Fruit fly (Drosophila melanogaster) whole organism, embryonic: ENCODE data around the gene CG2652.
A peak's percentile ranks its signal among the peaks of the same experiment; 100 is the strongest.

Experiments
- B-H1 ChIP-seq: fragments of 200-800 bp; sonication (Bioruptor generic); IDR thresholded peaks from 3 replicates; pipeline ENCODE4 v1.3.6; 2022; ENCODE audit warnings: missing biosample characterization, missing genetic modification characterization
- BEAF-32 ChIP-seq: fragments of 200-800 bp; sonication (Bioruptor generic); optimal IDR thresholded peaks from 3 replicates; lab custom pipeline; 2017; ENCODE audit warnings: missing biosample characterization, missing genetic modification characterization, mild to moderate bottlenecking, moderate library complexity, missing genetic modification reagents
- Bgb ChIP-seq: fragments of 200-800 bp; sonication (Bioruptor generic); IDR thresholded peaks from 2 replicates; pipeline ENCODE4 v1.3.6; 2022; ENCODE audit warnings: missing biosample characterization, missing genetic modification characterization; ENCODE audit not compliant: partially characterized antibody
- CG13287 ChIP-seq: fragments of 200-800 bp; sonication (Bioruptor generic); IDR thresholded peaks from 2 replicates; pipeline ENCODE4 v1.3.6; 2022; ENCODE audit warnings: missing biosample characterization, missing genetic modification characterization; ENCODE audit not compliant: partially characterized antibody
- CG17186 ChIP-seq: fragments of 200-800 bp; sonication (Bioruptor generic); optimal IDR thresholded peaks from 3 replicates; lab custom pipeline; 2017; ENCODE audit warnings: missing biosample characterization, missing genetic modification reagents, missing genetic modification characterization
- CG17361 ChIP-seq: fragments of 200-800 bp; sonication (Bioruptor generic); IDR thresholded peaks from 3 replicates; pipeline ENCODE4 v1.3.6; 2022; ENCODE audit warnings: missing biosample characterization, missing genetic modification characterization
- CG2116 ChIP-seq: fragments of 200-800 bp; sonication (Bioruptor generic); optimal IDR thresholded peaks from 3 replicates; lab custom pipeline; 2018; ENCODE audit warnings: missing biosample characterization, mild to moderate bottlenecking, missing genetic modification characterization
- CG3847 ChIP-seq: fragments of 200-800 bp; sonication (Bioruptor generic); IDR thresholded peaks from 2 replicates; pipeline ENCODE4 v1.3.6; 2022; ENCODE audit warnings: missing biosample characterization, missing genetic modification characterization
- CG3995 ChIP-seq: fragments of 200-800 bp; sonication (Bioruptor generic); optimal IDR thresholded peaks from 3 replicates; lab custom pipeline; 2016; ENCODE audit warnings: missing biosample characterization, missing genetic modification characterization
- CG42726 ChIP-seq: fragments of 200-800 bp; sonication (Bioruptor generic); IDR thresholded peaks from 2 replicates; pipeline ENCODE4 v1.3.6; 2022; ENCODE audit warnings: missing biosample characterization, missing genetic modification characterization; ENCODE audit not compliant: partially characterized antibody
- CG6854 ChIP-seq: fragments of 200-800 bp; sonication (Bioruptor generic); optimal IDR thresholded peaks from 3 replicates; lab custom pipeline; 2017; ENCODE audit warnings: missing biosample characterization, mild to moderate bottlenecking, missing genetic modification characterization
- CG8924 ChIP-seq: fragments of 200-800 bp; optimal IDR thresholded peaks from 3 replicates; lab custom pipeline; 2019; ENCODE audit warnings: missing biosample characterization, mild to moderate bottlenecking, missing genetic modification characterization, moderate library complexity
- CHES-1-like ChIP-seq: fragments of 200-800 bp; sonication (Bioruptor generic); optimal IDR thresholded peaks from 2 replicates; lab custom pipeline; 2016; ENCODE audit warnings: missing biosample characterization, missing genetic modification characterization
- Dbx ChIP-seq: fragments of 200-800 bp; sonication (Bioruptor generic); IDR thresholded peaks from 3 replicates; pipeline ENCODE4 v1.3.6; 2022; ENCODE audit warnings: missing biosample characterization, missing genetic modification characterization
- Dip3 ChIP-seq: fragments of 200-800 bp; sonication (Bioruptor generic); optimal IDR thresholded peaks from 3 replicates; lab custom pipeline; 2016; ENCODE audit warnings: missing biosample characterization, missing genetic modification characterization
- E2f1 ChIP-seq: fragments of 200-800 bp; sonication (Bioruptor generic); IDR thresholded peaks from 2 replicates; pipeline ENCODE4 v1.3.6; 2022; ENCODE audit warnings: missing biosample characterization, missing genetic modification characterization
- E2f2 ChIP-seq: fragments of 200-800 bp; sonication (Bioruptor generic); IDR thresholded peaks from 2 replicates; pipeline ENCODE4 v1.3.6; 2022; ENCODE audit warnings: missing biosample characterization, missing genetic modification characterization
- Fer1 ChIP-seq: fragments of 200-800 bp; sonication (Bioruptor generic); optimal IDR thresholded peaks from 2 replicates; lab custom pipeline; 2017; ENCODE audit warnings: missing biosample characterization, mild to moderate bottlenecking, missing genetic modification characterization
- HLH4C ChIP-seq: fragments of 200-800 bp; sonication (Bioruptor generic); IDR thresholded peaks from 3 replicates; pipeline ENCODE4 v1.3.6; 2022; ENCODE audit warnings: missing biosample characterization, missing genetic modification characterization; ENCODE audit not compliant: partially characterized antibody
- HmgD ChIP-seq: fragments of 200-800 bp; sonication (Bioruptor generic); optimal IDR thresholded peaks from 3 replicates; lab custom pipeline; 2016; ENCODE audit warnings: missing biosample characterization, missing genetic modification characterization
- HmgZ ChIP-seq: fragments of 200-800 bp; sonication (Bioruptor generic); optimal IDR thresholded peaks from 2 replicates; lab custom pipeline; 2018; ENCODE audit warnings: missing biosample characterization, mild to moderate bottlenecking, missing genetic modification characterization
- MESR4 ChIP-seq: fragments of 200-800 bp; sonication (Bioruptor generic); optimal IDR thresholded peaks from 2 replicates; lab custom pipeline; 2018; ENCODE audit warnings: missing biosample characterization, mild to moderate bottlenecking, missing genetic modification characterization, moderate library complexity
- Myb ChIP-seq: fragments of 200-800 bp; sonication (Bioruptor generic); optimal IDR thresholded peaks from 2 replicates; lab custom pipeline; 2016; ENCODE audit warnings: missing biosample characterization, missing genetic modification characterization
- Scr ChIP-seq: fragments of 200-800 bp; sonication (Bioruptor generic); IDR thresholded peaks from 2 replicates; pipeline ENCODE4 v1.3.6; 2022; ENCODE audit warnings: missing biosample characterization, missing genetic modification characterization; ENCODE audit not compliant: partially characterized antibody
- ap ChIP-seq: fragments of 200-800 bp; sonication (Bioruptor generic); IDR thresholded peaks from 2 replicates; pipeline ENCODE4 v1.3.6; 2022; ENCODE audit warnings: missing biosample characterization, missing genetic modification characterization
- ato ChIP-seq: fragments of 200-800 bp; sonication (Bioruptor generic); IDR thresholded peaks from 2 replicates; pipeline ENCODE4 v1.3.6; 2022; ENCODE audit warnings: missing biosample characterization, missing genetic modification characterization; ENCODE audit not compliant: partially characterized antibody
- bcd ChIP-seq: fragments of 200-800 bp; sonication (Bioruptor generic); optimal IDR thresholded peaks from 2 replicates; lab custom pipeline; 2017; ENCODE audit warnings: missing biosample characterization, mild to moderate bottlenecking, missing genetic modification characterization
- danr ChIP-seq: fragments of 200-800 bp; sonication (Bioruptor generic); IDR thresholded peaks from 2 replicates; pipeline ENCODE4 v1.3.6; 2022; ENCODE audit warnings: missing biosample characterization, missing genetic modification characterization
- eve ChIP-seq, 2 experiments: fragments of >200 bp; optimal IDR thresholded peaks; 2 replicates each; lab custom pipeline; 2017; ENCODE audit warnings: missing biosample characterization in 2 of 2, missing genetic modification characterization in 2 of 2
- ewg ChIP-seq: fragments of 200-800 bp; sonication (Bioruptor generic); optimal IDR thresholded peaks from 3 replicates; lab custom pipeline; 2017; ENCODE audit warnings: mild to moderate bottlenecking, missing biosample characterization, missing genetic modification reagents, missing genetic modification characterization
- fu2 ChIP-seq: fragments of 200-800 bp; sonication (Bioruptor generic); optimal IDR thresholded peaks from 2 replicates; lab custom pipeline; 2016; ENCODE audit warnings: missing biosample characterization, missing genetic modification characterization
- her ChIP-seq: fragments of 200-800 bp; sonication (Bioruptor generic); optimal IDR thresholded peaks from 2 replicates; lab custom pipeline; 2016; ENCODE audit warnings: missing biosample characterization, missing genetic modification characterization
- ind ChIP-seq: fragments of 200-800 bp; sonication (Bioruptor generic); optimal IDR thresholded peaks from 3 replicates; lab custom pipeline; 2016; ENCODE audit warnings: missing biosample characterization, missing genetic modification characterization
- ken ChIP-seq: fragments of 200-800 bp; sonication (Bioruptor generic); IDR thresholded peaks from 3 replicates; pipeline ENCODE4 v1.3.6; 2022; ENCODE audit warnings: missing biosample characterization, missing genetic modification characterization
- knrl ChIP-seq: fragments of 200-800 bp; sonication (Bioruptor generic); IDR thresholded peaks from 3 replicates; pipeline ENCODE4 v1.3.6; 2022; ENCODE audit warnings: missing biosample characterization, missing genetic modification characterization; ENCODE audit not compliant: partially characterized antibody
- lilli ChIP-seq: fragments of 200-800 bp; sonication (Bioruptor generic); optimal IDR thresholded peaks from 3 replicates; lab custom pipeline; 2016; ENCODE audit warnings: missing biosample characterization, missing genetic modification characterization
- maf-S ChIP-seq: fragments of 200-800 bp; sonication (Bioruptor generic); optimal IDR thresholded peaks from 2 replicates; lab custom pipeline; 2016; ENCODE audit warnings: missing biosample characterization, missing genetic modification characterization
- mam ChIP-seq: fragments of 200-800 bp; sonication (Bioruptor generic); optimal IDR thresholded peaks from 3 replicates; lab custom pipeline; 2016; ENCODE audit warnings: missing biosample characterization, missing genetic modification characterization
- pho ChIP-seq: fragments of 200-800 bp; sonication (Bioruptor generic); optimal IDR thresholded peaks from 2 replicates; lab custom pipeline; 2016; ENCODE audit warnings: missing biosample characterization, missing genetic modification characterization
- phol ChIP-seq: fragments of 200-800 bp; sonication (Bioruptor generic); optimal IDR thresholded peaks from 3 replicates; lab custom pipeline; 2018; ENCODE audit warnings: missing biosample characterization, mild to moderate bottlenecking, missing genetic modification characterization, moderate library complexity
- slbo ChIP-seq: fragments of 200-800 bp; sonication (Bioruptor generic); IDR thresholded peaks from 2 replicates; pipeline ENCODE4 v1.3.6; 2022; ENCODE audit warnings: missing biosample characterization, missing genetic modification characterization
- ssp ChIP-seq: fragments of 200-800 bp; sonication (Bioruptor generic); IDR thresholded peaks from 2 replicates; pipeline ENCODE4 v1.3.6; 2022; ENCODE audit warnings: missing biosample characterization, missing genetic modification characterization
- tna ChIP-seq: fragments of 200-800 bp; sonication (Bioruptor generic); IDR thresholded peaks from 2 replicates; pipeline ENCODE4 v1.3.6; 2022; ENCODE audit warnings: missing biosample characterization, missing genetic modification characterization; ENCODE audit not compliant: partially characterized antibody
- trem ChIP-seq: fragments of 200-800 bp; optimal IDR thresholded peaks from 3 replicates; lab custom pipeline; 2019; ENCODE audit warnings: missing biosample characterization, mild to moderate bottlenecking, missing genetic modification characterization, moderate library complexity
- unc-4 ChIP-seq: fragments of 200-800 bp; sonication (Bioruptor generic); IDR thresholded peaks from 2 replicates; pipeline ENCODE4 v1.3.6; 2022; ENCODE audit warnings: missing biosample characterization, missing genetic modification characterization; ENCODE audit not compliant: partially characterized antibody
- zen2 ChIP-seq: fragments of 200-800 bp; sonication (Bioruptor generic); IDR thresholded peaks from 3 replicates; pipeline ENCODE4 v1.3.6; 2022; ENCODE audit warnings: missing biosample characterization, missing genetic modification characterization; ENCODE audit not compliant: partially characterized antibody

CG2652 gene

dm6 chrX:2727506-2727905, 44.8 kb upstream of the CG2652 start, which contains the start of gene dwg (continued):
- peak; percentile 88 for TF ChIP-seq CG13287 (GFP tag; lab: Robert Waterston, UW)
- peak; percentile 75; the same call in 2 of the 3 replicates for TF ChIP-seq knrl (GFP tag; lab: Robert Waterston, UW)
- TF ChIP-seq MESR4 (GFP tag; lab: Kevin White, UChicago), result peak; percentile 66
- peak; percentile 67 for TF ChIP-seq CG3995 (GFP tag; lab: Kevin White, UChicago)
- TF ChIP-seq HLH4C (GFP tag; lab: Robert Waterston, UW), result peak; percentile 82
- no peak for TF ChIP-seq Fer1
- TF ChIP-seq ato (GFP tag; lab: Robert Waterston, UW), result peak; percentile 68
- TF ChIP-seq Bgb (GFP tag; lab: Robert Waterston, UW), result peak; percentile 88
- no peak for TF ChIP-seq E2f1
- peak; percentile 77 for TF ChIP-seq Myb (GFP tag; lab: Kevin White, UChicago)
- no peak for TF ChIP-seq CG8924 (tag; lab: Kevin White, UChicago)
- TF ChIP-seq CG42726 (GFP tag; lab: Robert Waterston, UW), result peak; percentile 66; the same call in 1 of the 2 replicates

- TF ChIP-seq ken (GFP tag; lab: Robert Waterston, UW) (no peak), trem (tag; lab: Kevin White, UChicago) (peak; percentile 92)
Observed at dm6 chrX:2726420-2726819, 43.7 kb upstream of the CG2652 start, which contains the start of gene vilya. TSS of gene vilya (plus strand) at chrX:2726678.

dm6 chrX:2720122-2720521, 37.4 kb upstream of the CG2652 start, which contains the start of gene CG2701:
TSS of gene CG2701 (minus strand) at chrX:2720327.
- TF ChIP-seq BEAF-32 (GFP tag; lab: Kevin White, UChicago), result peak; percentile 74
- TF ChIP-seq pho, result peak; percentile 4
- TF ChIP-seq HmgZ (tag; lab: Kevin White, UChicago), result peak; percentile 70
- TF ChIP-seq lilli (GFP tag; lab: Kevin White, UChicago), result peak; percentile 30
- TF ChIP-seq fu2 (GFP tag; lab: Kevin White, UChicago), result peak; percentile 26
- TF ChIP-seq unc-4, result peak; percentile 66
- TF ChIP-seq ato (GFP tag; lab: Robert Waterston, UW), result peak; percentile 61; the same call in 1 of the 2 replicates
- TF ChIP-seq CG3847, result peak; percentile 41; the same call in 1 of the 2 replicates
- peak; percentile 35 for TF ChIP-seq mam (GFP tag; lab: Kevin White, UChicago)
- TF ChIP-seq CHES-1-like (GFP tag; lab: Kevin White, UChicago), result peak; percentile 33
- TF ChIP-seq E2f2 (GFP tag; lab: Robert Waterston, UW), result peak; percentile 77
- peak; percentile 68 for TF ChIP-seq HmgD (GFP tag; lab: Kevin White, UChicago)
- peak; percentile 53; the same call in 1 of the 2 replicates for TF ChIP-seq slbo (GFP tag; lab: Robert Waterston, UW)
- peak; percentile 57 for TF ChIP-seq CG2116
- TF ChIP-seq eve (GFP tag; optimal IDR thresholded peaks at IDR 0.05; lab: Kevin White, UChicago), result no peak
- no peak for TF ChIP-seq bcd (GFP tag; lab: Kevin White, UChicago)
- TF ChIP-seq Dbx, result 0 out of 3 replicates have a peak, but pooled peaks have one; percentile 36
- peak; percentile 81 for TF ChIP-seq CG17186 (GFP tag; lab: Kevin White, UChicago)
- TF ChIP-seq Scr (GFP tag; lab: Robert Waterston, UW), result peak; percentile 63
- peak; percentile 21 for TF ChIP-seq ind (GFP tag; lab: Kevin White, UChicago)
- no peak for TF ChIP-seq ssp (GFP tag; lab: Robert Waterston, UW)
- TF ChIP-seq ewg (GFP tag; lab: Kevin White, UChicago), result peak; percentile 67
- peak; percentile 49; the same call in 1 of the 3 replicates for TF ChIP-seq zen2
- TF ChIP-seq Dip3 (GFP tag; lab: Kevin White, UChicago), result peak; percentile 24
- peak; percentile 11 for TF ChIP-seq phol (tag; lab: Kevin White, UChicago)
- TF ChIP-seq danr (GFP tag; lab: Robert Waterston, UW), result no peak
- TF ChIP-seq ap, result no peak
- peak; percentile 65; the same call in 1 of the 2 replicates for TF ChIP-seq tna (GFP tag; lab: Robert Waterston, UW)
- TF ChIP-seq CG6854 (GFP tag; lab: Kevin White, UChicago), result no peak
- peak; percentile 32 for TF ChIP-seq maf-S (GFP tag; lab: Kevin White, UChicago)
- peak; percentile 72 for TF ChIP-seq HLH4C (GFP tag; lab: Robert Waterston, UW)
- no peak for TF ChIP-seq B-H1 (GFP tag; lab: Robert Waterston, UW)
- no peak for TF ChIP-seq CG17361 (GFP tag; lab: Robert Waterston, UW)
- peak; percentile 39 for TF ChIP-seq her (GFP tag; lab: Kevin White, UChicago)
